Worm (Caenorhabditis elegans) whole organism, L4 larva: ENCODE measurements around the gene bath-37.

ENCODE experiments used
- Y5F2A.4 ChIP-seq: fragments of 200-800 bp; sonication (Bioruptor generic); optimal IDR thresholded peaks from 2 replicates; lab custom pipeline; 2018; ENCODE audit warnings: mild to moderate bottlenecking, missing genetic modification characterization, missing compliant biosample characterization
- ama-1 ChIP-seq: fragments of 150-350 bp; optimal IDR thresholded peaks from 2 replicates; lab custom pipeline; 2014; ENCODE audit warnings: inconsistent platforms, mixed read lengths
- hlh-30 ChIP-seq: sonication (generic microtip); optimal IDR thresholded peaks from 2 replicates; lab custom pipeline; 2017; ENCODE audit warnings: antibody characterized with exemption, mild to moderate bottlenecking, missing genetic modification characterization, missing compliant biosample characterization; ENCODE audit not compliant: insufficient read depth
- lin-13 ChIP-seq: fragments of 150-350 bp; optimal IDR thresholded peaks from 2 replicates; lab custom pipeline; 2014; ENCODE audit warnings: missing biosample characterization, missing genetic modification reagents, missing genetic modification characterization
- mep-1 ChIP-seq: fragments of 150-350 bp; sonication (generic microtip); optimal IDR thresholded peaks from 3 replicates; lab custom pipeline; 2014; ENCODE audit warnings: missing biosample characterization, missing genetic modification characterization
- pha-4 ChIP-seq, 2 experiments: fragments of 150-350 bp in 1 of 2; fragments of 200-800 bp in 1 of 2; sonication (Bioruptor generic) in 1 of 2; IDR thresholded peaks in 1 of 2; optimal IDR thresholded peaks in 1 of 2; 2 replicates each; pipeline versions ENCODE4 v1.3.6 to Lab custom; 2014 to 2022; ENCODE audit warnings: missing genetic modification characterization in 2 of 2, missing genetic modification reagents in 2 of 2, missing biosample characterization in 1 of 2, missing compliant biosample characterization in 1 of 2
- pqm-1 ChIP-seq: sonication (generic microtip); optimal IDR thresholded peaks from 2 replicates; lab custom pipeline; 2017; ENCODE audit warnings: missing biosample characterization, missing genetic modification characterization
- skn-1 ChIP-seq: fragments of 150-350 bp; optimal IDR thresholded peaks from 2 replicates; lab custom pipeline; 2014; ENCODE audit warnings: missing biosample characterization, missing genetic modification characterization
- snpc-1.2 ChIP-seq: fragments of 200-800 bp; sonication (Bioruptor generic); IDR thresholded peaks from 2 replicates; pipeline ENCODE4 v1.3.6; 2022; ENCODE audit warnings: missing genetic modification reagents, missing genetic modification characterization, missing compliant biosample characterization
- spr-3 ChIP-seq: fragments of 200-800 bp; sonication (Bioruptor generic); optimal IDR thresholded peaks from 2 replicates; lab custom pipeline; 2018; ENCODE audit warnings: mild to moderate bottlenecking, missing genetic modification characterization, missing compliant biosample characterization
- zag-1 ChIP-seq: fragments of 150-350 bp; optimal IDR thresholded peaks from 2 replicates; lab custom pipeline; 2014; ENCODE audit warnings: missing biosample characterization, missing genetic modification characterization
- zip-2 ChIP-seq: fragments of 150-350 bp; optimal IDR thresholded peaks from 2 replicates; lab custom pipeline; 2014; ENCODE audit warnings: missing biosample characterization, missing genetic modification characterization

DNA sequence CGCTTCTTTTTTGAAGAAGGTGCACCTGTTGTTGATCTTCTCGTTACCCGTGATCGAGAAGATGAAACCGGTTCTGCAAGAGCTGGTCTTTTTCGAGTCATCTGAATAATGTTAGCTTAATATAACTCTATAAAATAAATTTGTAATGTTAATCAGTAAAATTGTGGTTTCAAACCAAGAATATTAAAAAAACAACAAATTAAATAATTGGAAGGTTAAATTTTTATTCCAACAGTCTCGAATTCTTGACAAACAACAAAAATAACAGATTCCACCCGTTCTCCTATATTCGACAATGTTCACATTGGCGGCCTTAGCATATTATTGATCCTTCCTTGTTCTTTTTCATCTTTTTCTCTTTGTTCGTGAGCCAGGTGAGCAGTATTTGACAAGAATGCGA, 23.4 kb downstream of the bath-37 start, which contains the start of gene mig-32:
- no peak for TF ChIP-seq zip-2
- no peak for TF ChIP-seq spr-3 (GFP tag; lab: Kevin White, UChicago)
- no peak for TF ChIP-seq zag-1 (tag; lab: Kevin White, UChicago)
- no peak for TF ChIP-seq hlh-30 (tag; lab: Kevin White, UChicago)
- no peak for TF ChIP-seq ama-1 (lab: Kevin White, UChicago)
- no peak for TF ChIP-seq mep-1 (tag; lab: Kevin White, UChicago)
- no peak for TF ChIP-seq skn-1 (tag; lab: Kevin White, UChicago)
- TF ChIP-seq pha-4 (GFP tag; IDR thresholded peaks at IDR 0.05; lab: Robert Waterston, UW): no peak
- TF ChIP-seq pha-4 (tag; optimal IDR thresholded peaks at IDR 0.05; lab: Kevin White, UChicago): no peak
- TF ChIP-seq pqm-1 (tag; lab: Kevin White, UChicago): no peak
- no peak for TF ChIP-seq Y5F2A.4 (GFP tag; lab: Kevin White, UChicago)
- TF ChIP-seq snpc-1.2 (GFP tag; lab: Robert Waterston, UW): no peak
- TF ChIP-seq lin-13 (GFP tag; lab: Kevin White, UChicago): no peak
